Worm (Caenorhabditis elegans) whole organism, mixed stage, embryonic: ENCODE measurements around the gene akt-1.

Source experiments
- M03D4.4 ChIP-seq: sonication (generic microtip); optimal IDR thresholded peaks from 2 replicates; lab custom pipeline; 2017; ENCODE audit warnings: mild to moderate bottlenecking, missing genetic modification characterization, missing compliant biosample characterization
- blmp-1 ChIP-seq: fragments of 150-350 bp; optimal IDR thresholded peaks from 2 replicates; lab custom pipeline; 2014; ENCODE audit warnings: missing biosample characterization, missing genetic modification characterization
- ceh-39 ChIP-seq: fragments of 150-350 bp; optimal IDR thresholded peaks from 2 replicates; lab custom pipeline; 2014; ENCODE audit warnings: missing biosample characterization, missing genetic modification characterization
- ceh-43 ChIP-seq: fragments of 200-800 bp; sonication (Bioruptor generic); optimal IDR thresholded peaks from 2 replicates; lab custom pipeline; 2018; ENCODE audit warnings: mild to moderate bottlenecking, missing genetic modification characterization, moderate library complexity, missing compliant biosample characterization
- ceh-83 ChIP-seq: fragments of 200-800 bp; sonication (Bioruptor generic); optimal IDR thresholded peaks from 2 replicates; lab custom pipeline; 2018; ENCODE audit warnings: mild to moderate bottlenecking, missing genetic modification characterization, missing compliant biosample characterization
- ces-1 ChIP-seq: fragments of 150-350 bp; optimal IDR thresholded peaks from 2 replicates; lab custom pipeline; 2014; ENCODE audit warnings: missing biosample characterization, missing genetic modification reagents, missing genetic modification characterization
- cnd-1 ChIP-seq: fragments of 200-800 bp; sonication (Bioruptor generic); optimal IDR thresholded peaks from 2 replicates; lab custom pipeline; 2018; ENCODE audit warnings: mild to moderate bottlenecking, missing genetic modification characterization, missing compliant biosample characterization
- drap-1 ChIP-seq: fragments of 200-800 bp; sonication (Bioruptor generic); optimal IDR thresholded peaks from 3 replicates; lab custom pipeline; 2018; ENCODE audit warnings: mild to moderate bottlenecking, missing genetic modification characterization, missing compliant biosample characterization
- elt-1 ChIP-seq: sonication (generic microtip); optimal IDR thresholded peaks from 2 replicates; lab custom pipeline; 2017; ENCODE audit warnings: missing genetic modification characterization, mild to moderate bottlenecking, missing compliant biosample characterization, antibody characterized with exemption, moderate library complexity, borderline replicate concordance; ENCODE audit not compliant: insufficient read depth
- elt-3 ChIP-seq: fragments of 150-350 bp; optimal IDR thresholded peaks from 2 replicates; lab custom pipeline; 2014; ENCODE audit warnings: missing biosample characterization, missing genetic modification characterization
- ham-2 ChIP-seq: fragments of 200-800 bp; sonication (Bioruptor generic); optimal IDR thresholded peaks from 2 replicates; lab custom pipeline; 2018; ENCODE audit warnings: mild to moderate bottlenecking, missing genetic modification characterization, missing compliant biosample characterization
- hlh-1 ChIP-seq: fragments of 150-350 bp; optimal IDR thresholded peaks from 2 replicates; lab custom pipeline; 2014; ENCODE audit warnings: missing biosample characterization, missing genetic modification reagents, missing genetic modification characterization
- lin-13 ChIP-seq: fragments of 150-350 bp; optimal IDR thresholded peaks from 2 replicates; lab custom pipeline; 2014; ENCODE audit warnings: missing biosample characterization, missing genetic modification characterization
- lin-32 ChIP-seq: fragments of 200-800 bp; sonication (Bioruptor generic); optimal IDR thresholded peaks from 2 replicates; lab custom pipeline; 2018; ENCODE audit warnings: mild to moderate bottlenecking, missing genetic modification characterization, missing compliant biosample characterization
- lsy-2 ChIP-seq: fragments of 150-350 bp; optimal IDR thresholded peaks from 2 replicates; lab custom pipeline; 2014; ENCODE audit warnings: missing biosample characterization, missing genetic modification characterization
- mab-5 ChIP-seq: fragments of 150-350 bp; optimal IDR thresholded peaks from 2 replicates; lab custom pipeline; 2014; ENCODE audit warnings: missing biosample characterization, missing genetic modification characterization
- mep-1 ChIP-seq: fragments of 150-350 bp; optimal IDR thresholded peaks from 2 replicates; lab custom pipeline; 2017; ENCODE audit warnings: missing biosample characterization, missing genetic modification reagents, missing genetic modification characterization, inconsistent platforms
- mls-2 ChIP-seq: sonication (generic microtip); optimal IDR thresholded peaks from 2 replicates; lab custom pipeline; 2016; ENCODE audit warnings: mild to moderate bottlenecking, missing genetic modification characterization, moderate library complexity, missing compliant biosample characterization
- nhr-2 ChIP-seq: fragments of 150-350 bp; optimal IDR thresholded peaks from 2 replicates; lab custom pipeline; 2014; ENCODE audit warnings: missing biosample characterization, missing genetic modification characterization
- nhr-237 ChIP-seq: fragments of 150-350 bp; optimal IDR thresholded peaks from 2 replicates; lab custom pipeline; 2014; ENCODE audit warnings: missing biosample characterization, missing genetic modification characterization
- nhr-28 ChIP-seq: fragments of 150-350 bp; optimal IDR thresholded peaks from 2 replicates; lab custom pipeline; 2014; ENCODE audit warnings: missing biosample characterization, missing genetic modification characterization
- nhr-76 ChIP-seq: sonication (generic microtip); optimal IDR thresholded peaks from 2 replicates; lab custom pipeline; 2017; ENCODE audit warnings: missing biosample characterization, missing genetic modification characterization
- pha-4 ChIP-seq: fragments of 150-350 bp; optimal IDR thresholded peaks from 2 replicates; lab custom pipeline; 2018; ENCODE audit warnings: missing biosample characterization, missing genetic modification reagents, missing genetic modification characterization
- sem-2 ChIP-seq: fragments of 200-800 bp; sonication (Bioruptor generic); optimal IDR thresholded peaks from 2 replicates; lab custom pipeline; 2018; ENCODE audit warnings: mild to moderate bottlenecking, missing genetic modification characterization, missing compliant biosample characterization
- snpc-4 ChIP-seq: fragments of 150-350 bp; optimal IDR thresholded peaks from 2 replicates; lab custom pipeline; 2014; ENCODE audit warnings: missing biosample characterization, missing genetic modification characterization
- sptf-1 ChIP-seq: sonication (generic microtip); optimal IDR thresholded peaks from 2 replicates; lab custom pipeline; 2017; ENCODE audit warnings: mild to moderate bottlenecking, missing genetic modification characterization, moderate library complexity, missing compliant biosample characterization
- tbx-8 ChIP-seq: fragments of 200-800 bp; sonication (Bioruptor generic); optimal IDR thresholded peaks from 2 replicates; lab custom pipeline; 2018; ENCODE audit warnings: mild to moderate bottlenecking, missing genetic modification characterization, moderate library complexity, missing compliant biosample characterization
- unc-120 ChIP-seq: sonication (generic microtip); optimal IDR thresholded peaks from 2 replicates; lab custom pipeline; 2017; ENCODE audit warnings: missing genetic modification characterization, missing compliant biosample characterization; ENCODE audit not compliant: poor library complexity, severe bottlenecking
- unc-39 ChIP-seq: fragments of 150-350 bp; optimal IDR thresholded peaks from 2 replicates; lab custom pipeline; 2014; ENCODE audit warnings: missing biosample characterization, missing genetic modification characterization
- unc-62 ChIP-seq: fragments of 150-350 bp; optimal IDR thresholded peaks from 2 replicates; lab custom pipeline; 2014; ENCODE audit warnings: missing biosample characterization, missing genetic modification reagents, missing genetic modification characterization
- zip-8 ChIP-seq: fragments of 150-350 bp; optimal IDR thresholded peaks from 2 replicates; lab custom pipeline; 2014; ENCODE audit warnings: missing biosample characterization, missing genetic modification characterization
- ztf-11 ChIP-seq: fragments of 150-350 bp; optimal IDR thresholded peaks from 2 replicates; lab custom pipeline; 2014; ENCODE audit warnings: missing biosample characterization, missing genetic modification characterization

akt-1 gene

ce11 chrV:10277579-10277978, 28.9 kb downstream of the akt-1 start, which contains the start of gene lys-1:
lys-1 (plus strand) TSS chrV:10277904.
- TF ChIP-seq tbx-8 (GFP tag; lab: Kevin White, UChicago) (no peak), elt-3 (no peak), ces-1 (no peak), drap-1 (GFP tag; lab: Kevin White, UChicago) (no peak), nhr-237 (tag; lab: Kevin White, UChicago) (no peak), mls-2 (tag; lab: Kevin White, UChicago) (no peak), ceh-39 (tag; lab: Kevin White, UChicago) (no peak), ztf-11 (no peak), elt-1 (tag; lab: Kevin White, UChicago) (no peak)

ce11 chrV:10280112-10280511, 31.4 kb downstream of the akt-1 start:
- no peak for TF ChIP-seq unc-120 (tag; lab: Kevin White, UChicago)
- no peak for TF ChIP-seq lin-13 (tag; lab: Kevin White, UChicago)
- TF ChIP-seq drap-1 (GFP tag; lab: Kevin White, UChicago), result no peak
- TF ChIP-seq ham-2 (GFP tag; lab: Kevin White, UChicago), result no peak
- TF ChIP-seq ceh-83 (GFP tag; lab: Kevin White, UChicago), result no peak
- TF ChIP-seq mab-5, result no peak
- no peak for TF ChIP-seq unc-39 (tag; lab: Kevin White, UChicago)
- no peak for TF ChIP-seq mep-1 (tag; lab: Kevin White, UChicago)
- TF ChIP-seq ztf-11, result no peak

- no peak for TF ChIP-seq ham-2 (GFP tag; lab: Kevin White, UChicago)
- TF ChIP-seq ztf-11, result no peak
- TF ChIP-seq elt-1 (tag; lab: Kevin White, UChicago), result no peak
- TF ChIP-seq snpc-4 (tag; lab: Kevin White, UChicago), result no peak
- TF ChIP-seq lsy-2 (tag; lab: Kevin White, UChicago), result no peak
- TF ChIP-seq pha-4 (tag; lab: Kevin White, UChicago), result no peak
- no peak for TF ChIP-seq nhr-28 (tag; lab: Kevin White, UChicago)
- TF ChIP-seq ceh-43 (GFP tag; lab: Kevin White, UChicago), result no peak
- TF ChIP-seq unc-62 (GFP tag; lab: Kevin White, UChicago), result no peak
- TF ChIP-seq sptf-1 (tag; lab: Kevin White, UChicago), result no peak
- no peak for TF ChIP-seq M03D4.4 (tag; lab: Kevin White, UChicago)
- TF ChIP-seq hlh-1 (tag; lab: Kevin White, UChicago), result no peak
- no peak for TF ChIP-seq unc-39 (tag; lab: Kevin White, UChicago)
Measured at ce11 chrV:10281374-10281773, 32.7 kb downstream of the akt-1 start, which contains the start of gene lys-2. lys-2 (minus strand) TSS chrV:10281474.

ce11 chrV:10283444-10283843, 34.7 kb downstream of the akt-1 start, which contains the start of gene lys-3:
lys-3 (minus strand) TSS chrV:10283544.
- TF ChIP-seq unc-120 (tag; lab: Kevin White, UChicago) (no peak), cnd-1 (no peak), lin-32 (no peak), mep-1 (tag; lab: Kevin White, UChicago) (no peak), nhr-28 (tag; lab: Kevin White, UChicago) (no peak), unc-39 (tag; lab: Kevin White, UChicago) (no peak), sem-2 (no peak), mls-2 (tag; lab: Kevin White, UChicago) (no peak), zip-8 (tag; lab: Kevin White, UChicago) (no peak), sptf-1 (tag; lab: Kevin White, UChicago) (no peak), ceh-43 (GFP tag; lab: Kevin White, UChicago) (no peak)

ce11 chrV:10285853-10286252, 37.1 kb downstream of the akt-1 start:
- TF ChIP-seq pha-4 (tag; lab: Kevin White, UChicago) (no peak), unc-39 (tag; lab: Kevin White, UChicago) (no peak), sptf-1 (tag; lab: Kevin White, UChicago) (no peak), blmp-1 (no peak), nhr-76 (no peak), mep-1 (tag; lab: Kevin White, UChicago) (no peak), mab-5 (no peak), snpc-4 (tag; lab: Kevin White, UChicago) (no peak), elt-1 (tag; lab: Kevin White, UChicago) (no peak), mls-2 (tag; lab: Kevin White, UChicago) (no peak), nhr-2 (no peak), unc-62 (GFP tag; lab: Kevin White, UChicago) (no peak), ceh-83 (GFP tag; lab: Kevin White, UChicago) (no peak), ceh-43 (GFP tag; lab: Kevin White, UChicago) (no peak), lin-32 (no peak)
- TF ChIP-seq, all 35 proteins: peak for 0
